Worm (Caenorhabditis elegans) whole organism, early embryonic: Measurements from ENCODE around the gene mks-3.

Source experiments
- F13C5.2 ChIP-seq: sonication (generic microtip); optimal IDR thresholded peaks from 2 replicates; lab custom pipeline; 2017; ENCODE audit warnings: mild to moderate bottlenecking, missing genetic modification characterization, inconsistent platforms, missing compliant biosample characterization
- ama-1 ChIP-seq: fragments of 150-350 bp; optimal IDR thresholded peaks from 2 replicates; lab custom pipeline; 2014
- ceh-13 ChIP-seq: fragments of 200-800 bp; sonication (Bioruptor generic); optimal IDR thresholded peaks from 2 replicates; lab custom pipeline; 2018; ENCODE audit warnings: mild to moderate bottlenecking, missing genetic modification characterization, missing compliant biosample characterization
- ceh-36 ChIP-seq: sonication (generic microtip); optimal IDR thresholded peaks from 2 replicates; lab custom pipeline; 2016; ENCODE audit warnings: missing genetic modification characterization, inconsistent platforms, missing compliant biosample characterization
- ets-7 ChIP-seq: sonication (generic microtip); optimal IDR thresholded peaks from 2 replicates; lab custom pipeline; 2016; ENCODE audit warnings: missing genotype, missing genetic modification characterization, missing compliant biosample characterization
- hmbx-1 ChIP-seq: sonication (generic microtip); optimal IDR thresholded peaks from 2 replicates; lab custom pipeline; 2016; ENCODE audit warnings: mild to moderate bottlenecking, missing genetic modification characterization, missing compliant biosample characterization
- hmg-4 ChIP-seq: fragments of 200-800 bp; sonication (Bioruptor generic); optimal IDR thresholded peaks from 2 replicates; lab custom pipeline; 2018; ENCODE audit warnings: mild to moderate bottlenecking, missing genetic modification characterization, missing compliant biosample characterization
- hnd-1 ChIP-seq: sonication (generic microtip); optimal IDR thresholded peaks from 2 replicates; lab custom pipeline; 2016; ENCODE audit warnings: missing genetic modification characterization, missing compliant biosample characterization
- scrt-1 ChIP-seq: fragments of 200-800 bp; sonication (Bioruptor generic); IDR thresholded peaks from 2 replicates; pipeline ENCODE4 v1.3.6; 2022; ENCODE audit warnings: missing genetic modification characterization, missing compliant biosample characterization
- sea-1 ChIP-seq: fragments of 200-800 bp; sonication (Bioruptor generic); conservative IDR thresholded peaks from 2 replicates; pipeline ENCODE4 v1.3.6; 2022; ENCODE audit warnings: missing genetic modification characterization, missing compliant biosample characterization
- tbx-11 ChIP-seq: fragments of 200-800 bp; sonication (Bioruptor generic); IDR thresholded peaks from 2 replicates; pipeline ENCODE4 v1.3.6; 2022; ENCODE audit warnings: missing genetic modification characterization, missing compliant biosample characterization
- tbx-37 ChIP-seq: fragments of 200-800 bp; sonication (Bioruptor generic); conservative IDR thresholded peaks from 2 replicates; pipeline ENCODE4 v1.3.6; 2022; ENCODE audit warnings: missing genetic modification reagents, missing genetic modification characterization, missing compliant biosample characterization
- tra-4 ChIP-seq: sonication (generic microtip); optimal IDR thresholded peaks from 2 replicates; lab custom pipeline; 2017; ENCODE audit warnings: missing genetic modification characterization, missing compliant biosample characterization

DNA sequence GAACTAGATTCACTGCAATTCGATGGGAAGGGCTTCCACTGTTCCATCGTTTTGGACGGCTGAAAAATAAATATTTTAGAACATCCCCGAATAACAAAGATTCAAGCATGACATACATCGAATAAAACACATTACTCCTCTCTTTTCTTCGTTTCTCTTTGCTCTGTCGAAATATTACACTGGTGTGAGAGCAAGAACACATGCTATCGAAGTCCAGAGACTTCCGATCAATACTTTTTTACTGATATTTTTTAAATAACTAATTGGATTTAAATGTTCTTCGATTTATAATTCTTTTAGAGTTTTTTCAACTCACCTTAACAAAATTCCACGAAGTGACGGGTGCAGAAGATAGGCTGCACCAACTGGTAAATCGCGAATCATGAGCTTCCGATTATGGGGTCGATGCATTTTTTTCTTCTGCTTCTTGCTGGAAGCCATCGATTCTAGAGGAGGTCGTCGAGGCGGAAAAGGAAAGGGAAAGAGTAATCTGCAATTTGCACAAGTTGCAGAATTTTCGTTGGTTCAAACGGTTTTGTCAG is 29.9 kb upstream of the mks-3 start, which contains the start of the genes oig-4 and R07G3.7:
- no peak for TF ChIP-seq ama-1 (lab: Kevin White, UChicago)
- no peak for TF ChIP-seq tra-4 (tag; lab: Kevin White, UChicago)
- TF ChIP-seq ceh-13 = no peak
- no peak for TF ChIP-seq hmbx-1
- no peak for TF ChIP-seq tbx-37 (GFP tag; lab: Robert Waterston, UW)
- no peak for TF ChIP-seq hmg-4 (GFP tag; lab: Kevin White, UChicago)
- no peak for TF ChIP-seq F13C5.2 (tag; lab: Kevin White, UChicago)
- no peak for TF ChIP-seq tbx-11 (GFP tag; lab: Robert Waterston, UW)
- no peak for TF ChIP-seq sea-1
- TF ChIP-seq ceh-36 (tag; lab: Kevin White, UChicago) = no peak
- TF ChIP-seq hnd-1 = no peak
- no peak for TF ChIP-seq scrt-1 (GFP tag; lab: Robert Waterston, UW)
- TF ChIP-seq ets-7 (tag; lab: Kevin White, UChicago) = no peak
